Fruit fly (Drosophila melanogaster): Measurements from ENCODE around the gene Prosbeta4R1.

dm6 chr2L:2652314-2652713 lies 532 bp upstream of the Prosbeta4R1 start, which contains the start of gene CG33125:
- no peak for TF ChIP-seq pan (optimal IDR thresholded peaks at IDR 0.05)
- no peak for TF ChIP-seq CG8478 (optimal IDR thresholded peaks at IDR 0.05)
- TF ChIP-seq Dll (optimal IDR thresholded peaks at IDR 0.05) = no peak
- no peak for TF ChIP-seq psq (optimal IDR thresholded peaks at IDR 0.05)
- no peak for TF ChIP-seq usp (GFP tag; optimal IDR thresholded peaks at IDR 0.05)
- no peak for TF ChIP-seq EcR (GFP tag; optimal IDR thresholded peaks at IDR 0.05)

Data from whole organism.